Fruit fly (Drosophila melanogaster): Measurements from ENCODE around the gene spo.
A peak's percentile ranks its signal among the peaks of the same experiment; 100 is the strongest.

Gene spo

dm6 chr3L:5592437-5592836 is at the start of gene spo:
Gene spo, minus strand, starts transcription at chr3L:5592571.
- no peak for TF ChIP-seq EcR (GFP tag; optimal IDR thresholded peaks at IDR 0.05)
- no peak for TF ChIP-seq CG9948 (tag; optimal IDR thresholded peaks at IDR 0.05)
- no peak for TF ChIP-seq CG8301 (tag; optimal IDR thresholded peaks at IDR 0.05)
- TF ChIP-seq CG14655 (GFP tag; optimal IDR thresholded peaks at IDR 0.05): no peak
- TF ChIP-seq Pif1A (GFP tag; optimal IDR thresholded peaks at IDR 0.05): no peak
- no peak for TF ChIP-seq CG15710 (tag; optimal IDR thresholded peaks at IDR 0.05)
- TF ChIP-seq Pif1B (GFP tag; optimal IDR thresholded peaks at IDR 0.05): no peak
- no peak for TF ChIP-seq rn (GFP tag; IDR thresholded peaks at IDR 0.05)

dm6 chr3L:5641547-5641946 is 49.2 kb upstream of the spo start:
- no peak for TF ChIP-seq Pif1A (GFP tag; optimal IDR thresholded peaks at IDR 0.05)

- no peak for TF ChIP-seq Ets98B (GFP tag; IDR thresholded peaks at IDR 0.05)
- TF ChIP-seq CG17806 (tag; optimal IDR thresholded peaks at IDR 0.05): no peak
- no peak for TF ChIP-seq CG14655 (GFP tag; optimal IDR thresholded peaks at IDR 0.05)
- no peak for TF ChIP-seq EcR (GFP tag; optimal IDR thresholded peaks at IDR 0.05)
- no peak for TF ChIP-seq Pif1A (GFP tag; optimal IDR thresholded peaks at IDR 0.05)
- TF ChIP-seq fd96Ca (GFP tag; IDR thresholded peaks at IDR 0.05): no peak
- no peak for TF ChIP-seq CG32121 (GFP tag; IDR thresholded peaks at IDR 0.05)
- TF ChIP-seq CG8301 (tag; optimal IDR thresholded peaks at IDR 0.05): no peak
These were observed 48.7 kb upstream of the spo start for dm6 chr3L:5641120-5641519.

- TF ChIP-seq CG12605 (GFP tag; IDR thresholded peaks at IDR 0.05) (no peak), CG8301 (tag; optimal IDR thresholded peaks at IDR 0.05) (no peak), CG15710 (tag; optimal IDR thresholded peaks at IDR 0.05) (no peak), CG9948 (tag; optimal IDR thresholded peaks at IDR 0.05) (no peak), EcR (GFP tag; optimal IDR thresholded peaks at IDR 0.05) (no peak), gl (tag; optimal IDR thresholded peaks at IDR 0.05) (no peak), CG8159 (tag; optimal IDR thresholded peaks at IDR 0.05) (no peak), Pif1A (GFP tag; optimal IDR thresholded peaks at IDR 0.05) (no peak), CG13204 (GFP tag; optimal IDR thresholded peaks at IDR 0.05) (no peak), Snoo (tag; optimal IDR thresholded peaks at IDR 0.05) (no peak)
These were observed 48.3 kb upstream of the spo start for dm6 chr3L:5640689-5641088.

DNA sequence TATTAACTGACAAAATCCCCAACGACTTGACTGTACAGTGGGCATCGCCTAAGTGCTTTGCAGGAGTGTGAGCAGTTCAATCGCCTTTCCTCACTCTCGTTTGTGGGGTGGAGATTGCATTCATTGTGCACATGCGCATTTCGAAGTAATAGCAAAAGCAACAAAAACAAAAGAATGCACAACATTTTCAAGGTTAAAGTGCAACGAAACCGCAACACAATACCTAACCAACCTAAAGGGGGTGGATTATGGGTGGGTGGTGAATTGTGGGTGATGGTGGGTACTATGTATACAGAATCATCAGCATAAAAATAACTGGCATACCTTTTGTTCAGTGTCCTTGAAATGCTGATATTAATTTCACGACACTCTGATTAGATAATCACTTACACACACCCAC is 47.1 kb upstream of the spo start:
- TF ChIP-seq EcR (GFP tag; optimal IDR thresholded peaks at IDR 0.05) (peak; percentile 85), CG12605 (GFP tag; IDR thresholded peaks at IDR 0.05) (no peak), CG8301 (tag; optimal IDR thresholded peaks at IDR 0.05) (no peak), Pif1B (GFP tag; optimal IDR thresholded peaks at IDR 0.05) (no peak), Snoo (tag; optimal IDR thresholded peaks at IDR 0.05) (no peak), CG15710 (tag; optimal IDR thresholded peaks at IDR 0.05) (no peak), Ets98B (GFP tag; IDR thresholded peaks at IDR 0.05) (no peak), Pif1A (GFP tag; optimal IDR thresholded peaks at IDR 0.05) (no peak)

DNA sequence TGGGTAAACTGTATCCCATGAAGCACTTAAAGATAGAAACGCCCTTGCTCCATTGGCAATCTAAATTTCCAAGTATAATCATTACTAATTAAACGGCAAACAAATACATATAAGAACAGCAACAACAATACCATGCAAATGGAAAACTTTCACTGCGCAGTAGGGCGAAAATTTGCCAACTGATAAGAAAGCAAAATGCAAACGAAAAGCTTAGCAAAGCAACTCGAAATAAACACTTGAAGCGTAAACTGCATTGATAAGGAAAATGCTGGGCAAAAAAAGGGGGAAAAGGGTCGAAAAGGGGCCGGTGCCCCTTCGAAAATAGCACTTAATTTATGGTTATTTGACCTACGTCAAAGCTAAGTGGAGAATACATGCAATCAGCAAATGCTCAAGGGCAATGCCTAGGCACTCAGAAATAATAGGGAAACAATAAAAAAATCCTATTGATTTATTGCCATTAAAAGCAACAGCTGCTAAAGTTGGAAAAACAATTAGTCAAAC is 46.2 kb upstream of the spo start:
- TF ChIP-seq CG15710 (tag; optimal IDR thresholded peaks at IDR 0.05) (no peak), CG12605 (GFP tag; IDR thresholded peaks at IDR 0.05) (no peak), EcR (GFP tag; optimal IDR thresholded peaks at IDR 0.05) (no peak), CG17806 (tag; optimal IDR thresholded peaks at IDR 0.05) (no peak)

DNA sequence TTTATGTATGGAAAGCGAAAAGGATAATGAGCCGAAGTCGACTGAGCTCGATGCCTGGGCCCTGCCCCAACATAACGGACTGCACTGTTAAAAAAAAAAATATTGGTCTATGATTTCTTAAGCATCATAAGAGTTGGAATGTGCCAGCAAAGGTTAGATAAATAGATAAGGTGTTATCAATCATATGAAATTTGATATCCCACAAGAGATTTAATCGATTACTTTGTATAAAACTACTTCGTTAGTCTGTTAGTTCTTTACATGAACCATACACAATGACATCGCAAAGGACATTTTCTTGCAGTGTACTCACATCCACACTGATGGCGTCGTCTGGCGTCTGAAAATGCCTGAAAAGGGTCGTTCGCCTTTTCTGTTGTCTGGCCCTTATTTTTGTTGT is 45.1 kb upstream of the spo start:
- no peak for TF ChIP-seq fd96Ca (GFP tag; IDR thresholded peaks at IDR 0.05)
- no peak for TF ChIP-seq Ets98B (GFP tag; IDR thresholded peaks at IDR 0.05)
- no peak for TF ChIP-seq gl (tag; optimal IDR thresholded peaks at IDR 0.05)
- peak; percentile 67 for TF ChIP-seq EcR (GFP tag; optimal IDR thresholded peaks at IDR 0.05)
- peak; percentile 47 for TF ChIP-seq CG8301 (tag; optimal IDR thresholded peaks at IDR 0.05)
- TF ChIP-seq rn (GFP tag; IDR thresholded peaks at IDR 0.05): no peak
- TF ChIP-seq CG4496 (GFP tag; IDR thresholded peaks at IDR 0.05): no peak
- no peak for TF ChIP-seq CG32121 (GFP tag; IDR thresholded peaks at IDR 0.05)
- TF ChIP-seq Pif1A (GFP tag; optimal IDR thresholded peaks at IDR 0.05): peak; percentile 63
- peak; percentile 36 for TF ChIP-seq CG34367 (tag; optimal IDR thresholded peaks at IDR 0.05)
- no peak for TF ChIP-seq CG13204 (GFP tag; optimal IDR thresholded peaks at IDR 0.05)
- no peak for TF ChIP-seq CG10348 (GFP tag; IDR thresholded peaks at IDR 0.05)
- TF ChIP-seq D1 (tag; optimal IDR thresholded peaks at IDR 0.05): no peak
- peak; percentile 16 for TF ChIP-seq Pif1B (GFP tag; optimal IDR thresholded peaks at IDR 0.05)
- TF ChIP-seq CG8159 (tag; optimal IDR thresholded peaks at IDR 0.05): peak; percentile 76
- TF ChIP-seq CG12605 (GFP tag; IDR thresholded peaks at IDR 0.05): no peak
- peak; percentile 49 for TF ChIP-seq CG14655 (GFP tag; optimal IDR thresholded peaks at IDR 0.05)
- TF ChIP-seq CG15710 (tag; optimal IDR thresholded peaks at IDR 0.05): peak; percentile 62
- peak; percentile 45 for TF ChIP-seq Snoo (tag; optimal IDR thresholded peaks at IDR 0.05)
- peak; percentile 59 for TF ChIP-seq CG17806 (tag; optimal IDR thresholded peaks at IDR 0.05)
- TF ChIP-seq CG9948 (tag; optimal IDR thresholded peaks at IDR 0.05): peak; percentile 58
